Fruit fly (Drosophila melanogaster) whole organism, adult: ENCODE results near the gene CG34293.

Experiments used
- CG12768 ChIP-seq: fragments of 200-800 bp; sonication (Bioruptor generic); optimal IDR thresholded peaks from 2 replicates; lab custom pipeline; 2017; ENCODE audit warnings: missing biosample characterization, missing genetic modification characterization, mild to moderate bottlenecking, moderate library complexity, missing genetic modification reagents
- CG14711 ChIP-seq: fragments of 200-800 bp; sonication (Bioruptor generic); optimal IDR thresholded peaks from 2 replicates; lab custom pipeline; 2018; ENCODE audit warnings: missing biosample characterization, mild to moderate bottlenecking, missing genetic modification characterization, moderate library complexity
- CG5204 ChIP-seq: fragments of 200-800 bp; sonication (Bioruptor generic); optimal IDR thresholded peaks from 2 replicates; lab custom pipeline; 2016; ENCODE audit warnings: missing biosample characterization, missing genetic modification characterization
- CG7045 ChIP-seq: fragments of 200-800 bp; sonication (Bioruptor generic); optimal IDR thresholded peaks from 2 replicates; lab custom pipeline; 2017; ENCODE audit warnings: missing biosample characterization, mild to moderate bottlenecking, missing genetic modification characterization
- CG7101 ChIP-seq: fragments of 200-800 bp; sonication (Bioruptor generic); optimal IDR thresholded peaks from 2 replicates; lab custom pipeline; 2018; ENCODE audit warnings: missing biosample characterization, mild to moderate bottlenecking, missing genetic modification characterization, moderate library complexity
- Clk ChIP-seq: fragments of 200-800 bp; sonication (Bioruptor generic); optimal IDR thresholded peaks from 2 replicates; lab custom pipeline; 2017; ENCODE audit warnings: missing biosample characterization, missing genetic modification characterization
- Crg-1 ChIP-seq: fragments of 200-800 bp; sonication (Bioruptor generic); optimal IDR thresholded peaks from 2 replicates; lab custom pipeline; 2016; ENCODE audit warnings: missing biosample characterization, missing genetic modification characterization
- Hr96 ChIP-seq: fragments of 200-800 bp; sonication (Bioruptor generic); optimal IDR thresholded peaks from 2 replicates; lab custom pipeline; 2016; ENCODE audit warnings: missing biosample characterization, missing genetic modification characterization
- kay ChIP-seq: fragments of 200-800 bp; sonication (Bioruptor generic); peaks from one replicate; lab custom pipeline; 2016; ENCODE audit warnings: missing biosample characterization, missing genetic modification characterization, borderline replicate concordance
- ovo ChIP-seq: fragments of 200-800 bp; sonication (Bioruptor generic); optimal IDR thresholded peaks from 2 replicates; lab custom pipeline; 2016; ENCODE audit warnings: missing biosample characterization, missing genetic modification characterization
- tj ChIP-seq: fragments of 200-800 bp; sonication (Bioruptor generic); optimal IDR thresholded peaks from 3 replicates; lab custom pipeline; 2017; ENCODE audit warnings: missing biosample characterization, mild to moderate bottlenecking, missing genetic modification characterization, moderate library complexity
- toe ChIP-seq: fragments of 200-800 bp; sonication (Bioruptor generic); optimal IDR thresholded peaks from 2 replicates; lab custom pipeline; 2016; ENCODE audit warnings: missing biosample characterization, missing genetic modification characterization

dm6 chr3R:27193079-27193478 is 27.7 kb upstream of the CG34293 start:
- TF ChIP-seq tj (GFP tag; lab: Kevin White, UChicago) (no peak), CG14711 (tag; lab: Kevin White, UChicago) (no peak), kay (no peak), CG7045 (no peak), CG7101 (tag; lab: Kevin White, UChicago) (no peak), Crg-1 (GFP tag; lab: Kevin White, UChicago) (no peak), CG12768 (GFP tag; lab: Kevin White, UChicago) (no peak), ovo (no peak), CG5204 (GFP tag; lab: Kevin White, UChicago) (no peak), Clk (no peak), toe (GFP tag; lab: Kevin White, UChicago) (no peak), Hr96 (GFP tag; lab: Kevin White, UChicago) (no peak)
